Fruit fly (Drosophila melanogaster) whole organism, embryonic: ENCODE data around the gene CG13476.

Source experiments
- Ada2b ChIP-seq: fragments of 200-800 bp; sonication (Bioruptor generic); IDR thresholded peaks from 2 replicates; pipeline ENCODE4 v1.3.6; 2022; ENCODE audit warnings: missing biosample characterization, missing genetic modification characterization
- Bteb2 ChIP-seq: fragments of 200-800 bp; sonication (Bioruptor generic); optimal IDR thresholded peaks from 2 replicates; lab custom pipeline; 2016; ENCODE audit warnings: missing biosample characterization, missing genetic modification characterization
- CG10543 ChIP-seq: fragments of 200-800 bp; sonication (Bioruptor generic); optimal IDR thresholded peaks from 3 replicates; lab custom pipeline; 2017; ENCODE audit warnings: missing biosample characterization, mild to moderate bottlenecking, missing genetic modification characterization, moderate library complexity
- CG12071 ChIP-seq: fragments of 200-800 bp; sonication (Bioruptor generic); optimal IDR thresholded peaks from 3 replicates; lab custom pipeline; 2018; ENCODE audit warnings: missing biosample characterization, mild to moderate bottlenecking, missing genetic modification characterization
- CG12769 ChIP-seq: fragments of 200-800 bp; sonication (Bioruptor generic); optimal IDR thresholded peaks from 2 replicates; lab custom pipeline; 2019; ENCODE audit warnings: missing biosample characterization, mild to moderate bottlenecking, missing genetic modification characterization, moderate library complexity
- CG13123 ChIP-seq: fragments of 200-800 bp; sonication (Bioruptor generic); optimal IDR thresholded peaks from 2 replicates; lab custom pipeline; 2016; ENCODE audit warnings: missing biosample characterization, missing genetic modification characterization
- CG14050 ChIP-seq: fragments of 200-800 bp; sonication (Bioruptor generic); IDR thresholded peaks from 3 replicates; pipeline ENCODE4 v1.3.6; 2022; ENCODE audit warnings: missing biosample characterization, missing genetic modification characterization
- CG14710 ChIP-seq: fragments of 200-800 bp; sonication (Bioruptor generic); optimal IDR thresholded peaks from 3 replicates; lab custom pipeline; 2019; ENCODE audit warnings: missing biosample characterization, mild to moderate bottlenecking, missing genetic modification characterization, moderate library complexity
- CG18476 ChIP-seq: fragments of 200-800 bp; sonication (Bioruptor generic); optimal IDR thresholded peaks from 2 replicates; lab custom pipeline; 2016; ENCODE audit warnings: missing biosample characterization, mild to moderate bottlenecking, missing genetic modification characterization
- CG18619 ChIP-seq: fragments of 200-800 bp; sonication (Bioruptor generic); optimal IDR thresholded peaks from 3 replicates; lab custom pipeline; 2017; ENCODE audit warnings: missing biosample characterization, mild to moderate bottlenecking, missing genetic modification characterization
- CG33557 ChIP-seq: fragments of 200-800 bp; sonication (Bioruptor generic); optimal IDR thresholded peaks from 2 replicates; lab custom pipeline; 2019; ENCODE audit warnings: missing biosample characterization, mild to moderate bottlenecking, missing genetic modification characterization, moderate library complexity
- CG3726 ChIP-seq: fragments of 200-800 bp; sonication (Bioruptor generic); IDR thresholded peaks from 3 replicates; pipeline ENCODE4, ENCODE4 v1.3.6; 2022; ENCODE audit warnings: missing biosample characterization, missing genetic modification characterization
- CG6175 ChIP-seq: fragments of 200-800 bp; sonication (Bioruptor generic); IDR thresholded peaks from 3 replicates; pipeline ENCODE4 v1.3.6; 2022; ENCODE audit warnings: missing biosample characterization, missing genetic modification characterization
- CG8089 ChIP-seq: fragments of 200-800 bp; sonication (Bioruptor generic); optimal IDR thresholded peaks from 3 replicates; lab custom pipeline; 2016; ENCODE audit warnings: missing biosample characterization, missing genetic modification characterization
- CG8290 ChIP-seq, 3 experiments: fragments of 200-800 bp; sonication (Bioruptor generic); optimal IDR thresholded peaks; 2 replicates each; lab custom pipeline; 2016 to 2019; ENCODE audit warnings: missing biosample characterization in 3 of 3, missing genetic modification characterization in 3 of 3, mild to moderate bottlenecking in 2 of 3, moderate library complexity in 1 of 3
- CG9215 ChIP-seq: fragments of 200-800 bp; sonication (Bioruptor generic); IDR thresholded peaks from 2 replicates; pipeline ENCODE4 v1.3.6; 2022; ENCODE audit warnings: missing biosample characterization, missing genetic modification characterization
- CG9817 ChIP-seq: fragments of 200-800 bp; sonication (Bioruptor generic); optimal IDR thresholded peaks from 2 replicates; lab custom pipeline; 2018; ENCODE audit warnings: missing biosample characterization, mild to moderate bottlenecking, missing genetic modification characterization, moderate library complexity
- Doc2 ChIP-seq: fragments of 200-800 bp; sonication (Bioruptor generic); IDR thresholded peaks from 2 replicates; pipeline ENCODE4 v1.3.6; 2022; ENCODE audit warnings: missing biosample characterization, missing genetic modification characterization
- Fer1 ChIP-seq: fragments of 200-800 bp; sonication (Bioruptor generic); optimal IDR thresholded peaks from 2 replicates; lab custom pipeline; 2017; ENCODE audit warnings: missing biosample characterization, mild to moderate bottlenecking, missing genetic modification characterization
- Fer2 ChIP-seq: fragments of 200-800 bp; sonication (Bioruptor generic); optimal IDR thresholded peaks from 2 replicates; lab custom pipeline; 2018; ENCODE audit warnings: missing biosample characterization, mild to moderate bottlenecking, missing genetic modification characterization, moderate library complexity
- GATAe ChIP-seq: fragments of 200-800 bp; sonication (Bioruptor generic); conservative IDR thresholded peaks from 2 replicates; pipeline ENCODE4 v1.3.6; 2022; ENCODE audit warnings: missing biosample characterization, missing genetic modification characterization
- Gsc ChIP-seq: fragments of 200-800 bp; sonication (Bioruptor generic); IDR thresholded peaks from 2 replicates; pipeline ENCODE4 v1.3.6; 2022; ENCODE audit warnings: missing biosample characterization, missing genetic modification characterization
- Gug ChIP-seq: fragments of 200-800 bp; sonication (Bioruptor generic); IDR thresholded peaks from 4 replicates; pipeline ENCODE4 v1.3.6; 2022; ENCODE audit warnings: missing biosample characterization, missing genetic modification characterization
- H15 ChIP-seq: fragments of 200-800 bp; sonication (Bioruptor generic); IDR thresholded peaks from 3 replicates; pipeline ENCODE4 v1.3.6; 2022; ENCODE audit warnings: missing biosample characterization, missing genetic modification characterization
- Hey ChIP-seq: fragments of 200-800 bp; sonication (Bioruptor generic); optimal IDR thresholded peaks from 3 replicates; lab custom pipeline; 2018; ENCODE audit warnings: missing biosample characterization, mild to moderate bottlenecking, missing genetic modification characterization
- Hsf ChIP-seq: fragments of 200-800 bp; sonication (Bioruptor generic); optimal IDR thresholded peaks from 3 replicates; lab custom pipeline; 2016; ENCODE audit warnings: missing biosample characterization, missing genetic modification characterization
- Lim3 ChIP-seq: fragments of 200-800 bp; sonication (Bioruptor generic); IDR thresholded peaks from 2 replicates; pipeline ENCODE4 v1.3.6; 2022; ENCODE audit warnings: missing biosample characterization, missing genetic modification characterization
- MBD-R2 ChIP-seq: fragments of 200-800 bp; sonication (Bioruptor generic); IDR thresholded peaks from 2 replicates; pipeline ENCODE4 v1.3.6; 2022; ENCODE audit warnings: missing biosample characterization, missing genetic modification characterization
- MTF-1 ChIP-seq: fragments of 200-800 bp; sonication (Bioruptor generic); optimal IDR thresholded peaks from 2 replicates; lab custom pipeline; 2018; ENCODE audit warnings: missing biosample characterization, mild to moderate bottlenecking, missing genetic modification characterization, borderline replicate concordance
- NC2β ChIP-seq: fragments of 200-800 bp; sonication (Bioruptor generic); optimal IDR thresholded peaks from 2 replicates; lab custom pipeline; 2016; ENCODE audit warnings: missing biosample characterization, missing genetic modification characterization
- NK7.1 ChIP-seq: fragments of 200-800 bp; sonication (Bioruptor generic); optimal IDR thresholded peaks from 3 replicates; lab custom pipeline; 2016; ENCODE audit warnings: missing biosample characterization, missing genetic modification characterization
- Sin3A ChIP-seq: fragments of >200 bp; optimal IDR thresholded peaks from 2 replicates; lab custom pipeline; 2018
- abd-A ChIP-seq: fragments of 200-800 bp; sonication (Bioruptor generic); optimal IDR thresholded peaks from 3 replicates; lab custom pipeline; 2019; ENCODE audit warnings: missing biosample characterization, mild to moderate bottlenecking, missing genetic modification characterization, moderate library complexity
- bbx ChIP-seq: fragments of 200-800 bp; sonication (Bioruptor generic); IDR thresholded peaks from 2 replicates; pipeline ENCODE4 v1.3.6; 2022; ENCODE audit warnings: missing biosample characterization, missing genetic modification characterization; ENCODE audit not compliant: partially characterized antibody
- da ChIP-seq: fragments of 200-800 bp; sonication (Bioruptor generic); optimal IDR thresholded peaks from 2 replicates; lab custom pipeline; 2016; ENCODE audit warnings: missing biosample characterization, missing genetic modification characterization
- disco-r ChIP-seq: fragments of 200-800 bp; sonication (Bioruptor generic); optimal IDR thresholded peaks from 2 replicates; lab custom pipeline; 2016; ENCODE audit warnings: missing biosample characterization, missing genetic modification characterization
- eve ChIP-seq, 2 experiments: fragments of >200 bp; optimal IDR thresholded peaks; 2 replicates each; lab custom pipeline; 2017; ENCODE audit warnings: missing biosample characterization in 2 of 2, missing genetic modification characterization in 2 of 2
- grn ChIP-seq: fragments of 200-800 bp; sonication (Bioruptor generic); optimal IDR thresholded peaks from 3 replicates; lab custom pipeline; 2017; ENCODE audit warnings: missing biosample characterization, missing genetic modification characterization
- jumu ChIP-seq: fragments of 200-800 bp; sonication (Bioruptor generic); optimal IDR thresholded peaks from 3 replicates; lab custom pipeline; 2016; ENCODE audit warnings: missing biosample characterization, missing genetic modification characterization
- nerfin-1 ChIP-seq: fragments of 200-800 bp; sonication (Bioruptor generic); optimal IDR thresholded peaks from 3 replicates; lab custom pipeline; 2019; ENCODE audit warnings: missing biosample characterization, mild to moderate bottlenecking, missing genetic modification characterization, moderate library complexity
- pfk ChIP-seq: fragments of 200-800 bp; sonication (Bioruptor generic); optimal IDR thresholded peaks from 2 replicates; lab custom pipeline; 2018; ENCODE audit warnings: missing biosample characterization, mild to moderate bottlenecking, missing genetic modification characterization, moderate library complexity
- pzg ChIP-seq: fragments of 200-800 bp; sonication (Bioruptor generic); optimal IDR thresholded peaks from 3 replicates; lab custom pipeline; 2018; ENCODE audit warnings: missing biosample characterization, mild to moderate bottlenecking, missing genetic modification characterization, moderate library complexity
- ranshi ChIP-seq: fragments of 200-800 bp; sonication (Bioruptor generic); IDR thresholded peaks from 2 replicates; pipeline ENCODE4 v1.3.6; 2022; ENCODE audit warnings: missing biosample characterization, missing genetic modification characterization
- shn ChIP-seq: fragments of 200-800 bp; sonication (Bioruptor generic); optimal IDR thresholded peaks from 3 replicates; lab custom pipeline; 2016; ENCODE audit warnings: missing biosample characterization, missing genetic modification characterization
- sima ChIP-seq: fragments of 200-800 bp; sonication (Bioruptor generic); optimal IDR thresholded peaks from 2 replicates; lab custom pipeline; 2016; ENCODE audit warnings: missing biosample characterization, missing genetic modification characterization
- sob ChIP-seq: fragments of 200-800 bp; sonication (Bioruptor generic); IDR thresholded peaks from 2 replicates; pipeline ENCODE4 v1.3.6; 2022; ENCODE audit warnings: missing biosample characterization, missing genetic modification characterization
- tap ChIP-seq: fragments of 200-800 bp; optimal IDR thresholded peaks from 3 replicates; lab custom pipeline; 2019; ENCODE audit warnings: missing biosample characterization, mild to moderate bottlenecking, missing genetic modification characterization, moderate library complexity
- trh ChIP-seq: fragments of 200-800 bp; sonication (Bioruptor generic); optimal IDR thresholded peaks from 2 replicates; lab custom pipeline; 2016; ENCODE audit warnings: missing biosample characterization, missing genetic modification characterization
- tup ChIP-seq: fragments of 200-800 bp; sonication (Bioruptor generic); optimal IDR thresholded peaks from 2 replicates; lab custom pipeline; 2016; ENCODE audit warnings: missing biosample characterization, mild to moderate bottlenecking, missing genetic modification characterization, moderate library complexity
- z ChIP-seq: fragments of 200-800 bp; sonication (Bioruptor generic); IDR thresholded peaks from 3 replicates; pipeline ENCODE4 v1.3.6; 2022; ENCODE audit warnings: missing biosample characterization, missing genetic modification characterization

Gene CG13476

DNA sequence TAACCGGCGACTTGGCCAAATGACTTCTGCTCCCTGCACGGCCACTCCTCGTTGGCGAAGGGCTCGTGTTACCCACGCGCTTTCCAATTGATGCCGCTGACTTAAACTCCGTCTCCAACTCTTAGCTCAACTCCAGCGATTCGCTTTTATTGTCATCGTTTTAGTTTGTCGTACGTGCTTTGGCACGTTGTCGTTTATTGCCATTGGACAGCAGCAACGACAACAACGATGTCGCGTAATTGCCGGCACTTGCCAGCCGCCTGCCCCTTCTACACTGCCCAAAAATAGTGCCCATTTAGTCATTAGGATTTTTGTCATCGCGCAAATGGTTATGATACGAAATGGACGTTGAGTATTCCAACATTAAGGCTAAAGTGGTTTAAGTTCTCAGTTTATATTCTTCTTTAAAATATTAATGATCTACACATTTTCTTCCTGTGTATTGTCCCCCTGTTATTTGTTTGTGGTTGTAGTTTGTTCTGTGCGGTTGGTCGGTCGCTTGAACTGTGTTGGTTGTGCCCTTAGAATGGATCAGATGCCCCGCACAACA, 39.4 kb upstream of the CG13476 start (continued):
- peak; percentile 96 for TF ChIP-seq Hey (tag; lab: Kevin White, UChicago)
- TF ChIP-seq MBD-R2 (GFP tag; lab: Robert Waterston, UW), result no peak; the same call in 1 of the 2 replicates
- TF ChIP-seq CG14050 (GFP tag; lab: Robert Waterston, UW), result peak; percentile 81
- TF ChIP-seq CG12769 (tag; lab: Kevin White, UChicago), result peak; percentile 92
- peak; percentile 89 for TF ChIP-seq CG14710 (tag; lab: Kevin White, UChicago)
- peak; percentile 82 for TF ChIP-seq ranshi (GFP tag; lab: Robert Waterston, UW)
- TF ChIP-seq NK7.1 (GFP tag; lab: Kevin White, UChicago), result peak; percentile 85
- TF ChIP-seq sob, result peak; percentile 91
- peak; percentile 91 for TF ChIP-seq Hsf
- 0 out of 2 replicates have a peak, but pooled peaks have one; percentile 40 for TF ChIP-seq Doc2 (GFP tag; lab: Robert Waterston, UW)
- peak; percentile 92 for TF ChIP-seq Fer1
- TF ChIP-seq CG9215 (GFP tag; lab: Robert Waterston, UW), result peak; percentile 74
- TF ChIP-seq z (GFP tag; lab: Robert Waterston, UW), result no peak
- 0 out of 2 replicates have a peak, but pooled peaks have one; percentile 9 for TF ChIP-seq GATAe (GFP tag; lab: Robert Waterston, UW)
- TF ChIP-seq bbx, result 0 out of 2 replicates have a peak, but pooled peaks have one; percentile 11
- peak; percentile 68 for TF ChIP-seq CG8290 (GFP tag; optimal IDR thresholded peaks at IDR 0.05; lab: Kevin White, UChicago)
- peak; percentile 20 to 90 for TF ChIP-seq CG8290 (tag; optimal IDR thresholded peaks at IDR 0.05; lab: Kevin White, UChicago)
- TF ChIP-seq MTF-1 (GFP tag; lab: Kevin White, UChicago), result peak; percentile 84
- peak; percentile 67; the same call in 1 of the 3 replicates for TF ChIP-seq CG3726
- TF ChIP-seq CG8089, result peak; percentile 88
- TF ChIP-seq da (GFP tag; lab: Kevin White, UChicago), result peak; percentile 37
- peak; percentile 61 for TF ChIP-seq grn (GFP tag; lab: Kevin White, UChicago)
- peak; percentile 90 for TF ChIP-seq CG12071 (GFP tag; lab: Kevin White, UChicago)
- TF ChIP-seq disco-r, result peak; percentile 79
- TF ChIP-seq pzg (GFP tag; lab: Kevin White, UChicago), result no peak
- peak; percentile 82 for TF ChIP-seq CG18619 (GFP tag; lab: Kevin White, UChicago)
- TF ChIP-seq jumu (GFP tag; lab: Kevin White, UChicago), result peak; percentile 83
- peak; percentile 82 for TF ChIP-seq CG33557 (GFP tag; lab: Kevin White, UChicago)
- no peak for TF ChIP-seq Sin3A (lab: Kevin White, UChicago)
- peak; percentile 79 for TF ChIP-seq tup
- peak; percentile 86 for TF ChIP-seq NC2β (GFP tag; lab: Kevin White, UChicago)
- TF ChIP-seq Gsc (GFP tag; lab: Robert Waterston, UW), result no peak; the same call in 1 of the 2 replicates
- peak; percentile 81 for TF ChIP-seq CG9817 (tag; lab: Kevin White, UChicago)
- TF ChIP-seq sima (GFP tag; lab: Kevin White, UChicago), result peak; percentile 72
- no peak for TF ChIP-seq pfk (GFP tag; lab: Kevin White, UChicago)
- TF ChIP-seq nerfin-1 (tag; lab: Kevin White, UChicago), result peak; percentile 49
- TF ChIP-seq Bteb2 (GFP tag; lab: Kevin White, UChicago), result peak; percentile 77
- TF ChIP-seq Fer2 (tag; lab: Kevin White, UChicago), result peak; percentile 49
- TF ChIP-seq Ada2b, result peak; percentile 79
- TF ChIP-seq H15 (GFP tag; lab: Robert Waterston, UW), result peak; percentile 89
- peak; percentile 82 for TF ChIP-seq CG18476
- no peak for TF ChIP-seq Lim3 (GFP tag; lab: Robert Waterston, UW)
- TF ChIP-seq Gug, result peak; percentile 80
- TF ChIP-seq trh (GFP tag; lab: Kevin White, UChicago), result peak; percentile 79
- TF ChIP-seq CG6175 (GFP tag; lab: Robert Waterston, UW), result peak; percentile 69; the same call in 1 of the 3 replicates
- TF ChIP-seq eve (GFP tag; optimal IDR thresholded peaks at IDR 0.05; lab: Kevin White, UChicago), result peak in 1 of 2 experiments; percentile 95
- TF ChIP-seq tap (tag; lab: Kevin White, UChicago), result peak; percentile 89
- TF ChIP-seq abd-A (tag; lab: Kevin White, UChicago), result peak; percentile 90
- TF ChIP-seq shn (GFP tag; lab: Kevin White, UChicago), result peak; percentile 81
- peak; percentile 76 for TF ChIP-seq CG10543 (GFP tag; lab: Kevin White, UChicago)
- TF ChIP-seq CG13123, result peak; percentile 78
